Worm (Caenorhabditis elegans): ENCODE data around the gene C31B8.12.

ce11 chrV:2876188-2876831, 51.1 kb downstream of the C31B8.12 start:
- TF ChIP-seq ama-1 (optimal IDR thresholded peaks at IDR 0.05) (no peak), sea-1 (GFP tag; conservative IDR thresholded peaks at IDR 0.05) (no peak), flt-1 (GFP tag; IDR thresholded peaks at IDR 0.05) (no peak), tbx-11 (GFP tag; IDR thresholded peaks at IDR 0.05) (no peak), tra-4 (tag; optimal IDR thresholded peaks at IDR 0.05) (no peak), scrt-1 (GFP tag; IDR thresholded peaks at IDR 0.05) (no peak), ets-7 (tag; optimal IDR thresholded peaks at IDR 0.05) (no peak), B0310.2 (tag; optimal IDR thresholded peaks at IDR 0.05) (no peak), hmbx-1 (tag; optimal IDR thresholded peaks at IDR 0.05) (no peak), pes-1 (GFP tag; IDR thresholded peaks at IDR 0.05) (no peak), ceh-13 (GFP tag; optimal IDR thresholded peaks at IDR 0.05) (no peak), tbx-37 (GFP tag; conservative IDR thresholded peaks at IDR 0.05) (no peak)

Data from whole organism, early embryonic.